Fruit fly (Drosophila melanogaster): Measurements from ENCODE around the gene Ir76a.

Gene Ir76a

DNA sequence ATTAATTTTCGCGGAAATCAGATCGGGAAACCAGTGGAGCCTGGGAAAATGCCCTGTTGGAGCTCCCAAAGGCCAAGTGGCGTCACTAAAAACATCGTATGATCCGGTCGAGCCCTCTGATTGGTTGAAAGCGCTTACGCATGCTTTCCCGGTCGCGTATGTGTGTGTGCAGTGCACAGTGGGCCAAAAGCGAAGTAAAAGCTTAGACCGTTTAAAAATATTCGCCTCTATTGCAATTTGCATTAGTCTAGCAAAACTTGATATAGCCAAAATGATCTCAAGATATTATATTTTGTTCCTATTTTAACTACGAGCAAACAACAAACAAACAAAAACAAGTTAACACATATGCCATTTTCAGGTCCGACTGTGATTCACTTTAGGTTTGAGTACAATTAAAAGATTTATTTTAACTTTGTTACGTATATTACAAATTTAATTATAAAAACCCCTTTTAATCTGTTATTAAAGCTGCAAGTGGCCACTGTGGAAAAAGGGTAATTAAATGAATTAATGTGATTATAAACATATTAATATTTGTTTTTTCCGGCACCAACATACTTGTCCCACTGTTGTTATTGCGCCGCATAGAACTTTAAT, 4.8 kb upstream of the Ir76a start (continued):
- TF ChIP-seq Dll (GFP tag; IDR thresholded peaks at IDR 0.05; ENCODE audit: partially characterized antibody) (peak; percentile 33; the same call in 1 of the 4 replicates), croc (GFP tag; conservative IDR thresholded peaks at IDR 0.05) (peak; percentile 49; the same call in 2 of the 3 replicates), br (optimal IDR thresholded peaks at IDR 0.05) (no peak), lov (optimal IDR thresholded peaks at IDR 0.05) (no peak), lov (GFP tag; IDR thresholded peaks at IDR 0.05) (peak; percentile 84; the same call in 2 of the 3 replicates), Asciz (GFP tag; optimal IDR thresholded peaks at IDR 0.05) (peak; percentile 85), E2f1 (GFP tag; IDR thresholded peaks at IDR 0.05) (peak; percentile 68), CG12744 (GFP tag; optimal IDR thresholded peaks at IDR 0.05) (peak; percentile 54), CG15011 (GFP tag; optimal IDR thresholded peaks at IDR 0.05) (peak; percentile 88), CG1603 (tag; optimal IDR thresholded peaks at IDR 0.05) (peak; percentile 69), CG30020 (tag; optimal IDR thresholded peaks at IDR 0.05) (peak; percentile 41), chinmo (GFP tag; IDR thresholded peaks at IDR 0.05; ENCODE audit: partially characterized antibody) (peak; percentile 67; the same call in 1 of the 4 replicates), CG31388 (GFP tag; optimal IDR thresholded peaks at IDR 0.05) (no peak), CG2875 (GFP tag; optimal IDR thresholded peaks at IDR 0.05) (peak; percentile 77), emc (GFP tag; optimal IDR thresholded peaks at IDR 0.05) (peak; percentile 36), CG2202 (tag; optimal IDR thresholded peaks at IDR 0.05) (peak; percentile 53), crol (GFP tag; IDR thresholded peaks at IDR 0.05) (no peak), Sox102F (GFP tag; optimal IDR thresholded peaks at IDR 0.05) (peak; percentile 84), CrebB (tag; optimal IDR thresholded peaks at IDR 0.05) (peak; percentile 65), CG8290 (GFP tag; optimal IDR thresholded peaks at IDR 0.05) (peak; percentile 36), CG8290 (tag; optimal IDR thresholded peaks at IDR 0.05) (peak; percentile 34 to 88), Poxn (GFP tag; IDR thresholded peaks at IDR 0.05) (0 out of 2 replicates have a peak, but pooled peaks have one; percentile 3), BtbVII (GFP tag; optimal IDR thresholded peaks at IDR 0.05) (peak; percentile 93), ind (GFP tag; optimal IDR thresholded peaks at IDR 0.05) (peak; percentile 81), Dad (GFP tag; optimal IDR thresholded peaks at IDR 0.05) (peak; percentile 35), Lpt (GFP tag; optimal IDR thresholded peaks at IDR 0.05) (no peak), crc (GFP tag; optimal IDR thresholded peaks at IDR 0.05) (no peak), CG16815 (GFP tag; optimal IDR thresholded peaks at IDR 0.05) (peak; percentile 72), Elba2 (GFP tag; optimal IDR thresholded peaks at IDR 0.05) (no peak), Bdp1 (GFP tag; optimal IDR thresholded peaks at IDR 0.05) (peak; percentile 59), Six4 (GFP tag; optimal IDR thresholded peaks at IDR 0.05) (peak; percentile 79), bigmax (GFP tag; optimal IDR thresholded peaks at IDR 0.05) (no peak), CG12104 (GFP tag; optimal IDR thresholded peaks at IDR 0.05) (peak; percentile 85), Xbp1 (GFP tag; optimal IDR thresholded peaks at IDR 0.05) (peak; percentile 82), CG2120 (GFP tag; optimal IDR thresholded peaks at IDR 0.05) (peak; percentile 90), CG4617 (GFP tag; optimal IDR thresholded peaks at IDR 0.05; ENCODE audit: borderline replicate concordance) (no peak), row (GFP tag; IDR thresholded peaks at IDR 0.05) (peak; percentile 90), z (GFP tag; IDR thresholded peaks at IDR 0.05) (0 out of 3 replicates have a peak, but pooled peaks have one; percentile 19), ewg (GFP tag; optimal IDR thresholded peaks at IDR 0.05) (peak; percentile 79), sima (GFP tag; optimal IDR thresholded peaks at IDR 0.05) (no peak), maf-S (GFP tag; optimal IDR thresholded peaks at IDR 0.05) (peak; percentile 69), CG17568 (GFP tag; optimal IDR thresholded peaks at IDR 0.05) (no peak), mam (GFP tag; optimal IDR thresholded peaks at IDR 0.05) (peak; percentile 83), CG4730 (GFP tag; IDR thresholded peaks at IDR 0.05) (0 out of 2 replicates have a peak, but pooled peaks have one; percentile 38), Ets65A (GFP tag) (peak; percentile 96), danr (GFP tag; IDR thresholded peaks at IDR 0.05) (no peak), CG34422 (GFP tag; IDR thresholded peaks at IDR 0.05) (peak; percentile 83; the same call in 2 of the 3 replicates), CG3281 (GFP tag; optimal IDR thresholded peaks at IDR 0.05) (peak; percentile 93), cad (GFP tag; optimal IDR thresholded peaks at IDR 0.05) (no peak), sna (GFP tag; IDR thresholded peaks at IDR 0.05; ENCODE audit: partially characterized antibody) (peak; percentile 33; the same call in 1 of the 2 replicates), GATAe (GFP tag; conservative IDR thresholded peaks at IDR 0.05) (no peak; the same call in 1 of the 2 replicates)
